Worm (Caenorhabditis elegans) whole organism, young adult: Measurements from ENCODE around the gene F32B6.4.
"Not testable (repeated sequence)": the region's sequence is repeated elsewhere in the genome, so short reads cannot be mapped to it uniquely, and the experiment has no call there.

Experiments
- B0035.1 ChIP-seq: sonication (generic microtip); optimal IDR thresholded peaks from 2 replicates; lab custom pipeline; 2016; ENCODE audit warnings: missing genetic modification characterization, mild to moderate bottlenecking, missing compliant biosample characterization, missing genotype, missing genetic modification reagents
- B0261.1 ChIP-seq: sonication (generic microtip); optimal IDR thresholded peaks from 2 replicates; lab custom pipeline; 2016; ENCODE audit warnings: mild to moderate bottlenecking, missing genetic modification characterization, moderate library complexity, missing compliant biosample characterization
- B0336.3 ChIP-seq: fragments of 200-800 bp; sonication (Bioruptor generic); IDR thresholded peaks from 2 replicates; pipeline ENCODE4 v1.3.6; 2022; ENCODE audit warnings: missing genetic modification characterization, missing compliant biosample characterization
- F22D6.2 ChIP-seq: sonication (generic microtip); optimal IDR thresholded peaks from 2 replicates; lab custom pipeline; 2016; ENCODE audit warnings: mild to moderate bottlenecking, missing genetic modification characterization, missing compliant biosample characterization
- F23B12.7 ChIP-seq: sonication (generic microtip); optimal IDR thresholded peaks from 2 replicates; lab custom pipeline; 2017; ENCODE audit warnings: missing genetic modification characterization, mild to moderate bottlenecking, missing compliant biosample characterization, antibody characterized with exemption, moderate library complexity; ENCODE audit not compliant: insufficient read depth
- F49E8.2 ChIP-seq: sonication (generic microtip); optimal IDR thresholded peaks from 3 replicates; lab custom pipeline; 2017; ENCODE audit warnings: missing genetic modification characterization, mild to moderate bottlenecking, missing compliant biosample characterization, antibody characterized with exemption, moderate library complexity; ENCODE audit not compliant: insufficient read depth
- F57C9.4 ChIP-seq: sonication (generic microtip); optimal IDR thresholded peaks from 2 replicates; lab custom pipeline; 2017; ENCODE audit warnings: mild to moderate bottlenecking, missing genetic modification characterization, missing compliant biosample characterization
- K11D2.4 ChIP-seq: fragments of 200-800 bp; sonication (Bioruptor generic); IDR thresholded peaks from 2 replicates; pipeline ENCODE4 v1.3.6; 2022; ENCODE audit warnings: missing genetic modification reagents, missing genetic modification characterization, missing compliant biosample characterization
- K12H6.12 ChIP-seq: fragments of 200-800 bp; sonication (Bioruptor generic); optimal IDR thresholded peaks from 2 replicates; lab custom pipeline; 2018; ENCODE audit warnings: mild to moderate bottlenecking, missing genetic modification characterization, missing compliant biosample characterization
- T07F8.4 ChIP-seq: sonication (generic microtip); optimal IDR thresholded peaks from 2 replicates; lab custom pipeline; 2016; ENCODE audit warnings: mild to moderate bottlenecking, missing genetic modification characterization, moderate library complexity, missing compliant biosample characterization
- Y53G8AR.9 ChIP-seq: fragments of 200-800 bp; sonication (Bioruptor generic); conservative IDR thresholded peaks from 2 replicates; pipeline ENCODE4 v1.3.6; 2022; ENCODE audit warnings: missing genetic modification reagents, missing genetic modification characterization, missing compliant biosample characterization
- Y56A3A.18 ChIP-seq: fragments of 200-800 bp; sonication (Bioruptor generic); IDR thresholded peaks from 2 replicates; pipeline ENCODE4 v1.3.6; 2022; ENCODE audit warnings: missing genetic modification reagents, missing genetic modification characterization, missing compliant biosample characterization
- Y67H2A.10 ChIP-seq: fragments of 200-800 bp; sonication (Bioruptor generic); conservative IDR thresholded peaks from 2 replicates; pipeline ENCODE4 v1.3.6; 2022; ENCODE audit warnings: missing genetic modification reagents, missing genetic modification characterization, missing compliant biosample characterization
- Y95B8A.8 ChIP-seq: fragments of 200-800 bp; sonication (Bioruptor generic); IDR thresholded peaks from 2 replicates; pipeline ENCODE4 v1.3.6; 2022; ENCODE audit warnings: missing genetic modification reagents, missing genetic modification characterization, missing compliant biosample characterization
- akir-1 ChIP-seq: fragments of 200-800 bp; sonication (Bioruptor generic); optimal IDR thresholded peaks from 2 replicates; lab custom pipeline; 2018; ENCODE audit warnings: mild to moderate bottlenecking, missing genetic modification characterization, moderate library complexity, missing compliant biosample characterization
- ceh-100 ChIP-seq: fragments of 200-800 bp; sonication (Bioruptor generic); IDR thresholded peaks from 2 replicates; pipeline ENCODE4 v1.3.6; 2022; ENCODE audit warnings: missing genetic modification reagents, missing genetic modification characterization, missing compliant biosample characterization
- ceh-91 ChIP-seq: fragments of 200-800 bp; sonication (Bioruptor generic); IDR thresholded peaks from 2 replicates; pipeline ENCODE4 v1.3.6; 2022; ENCODE audit warnings: missing genetic modification reagents, missing genetic modification characterization, missing compliant biosample characterization
- dpl-1 ChIP-seq: fragments of 150-350 bp; optimal IDR thresholded peaks from 2 replicates; lab custom pipeline; 2014; ENCODE audit warnings: missing biosample characterization, missing genetic modification reagents, missing genetic modification characterization
- efl-1 ChIP-seq: fragments of 150-350 bp; optimal IDR thresholded peaks from 2 replicates; lab custom pipeline; 2014; ENCODE audit warnings: missing biosample characterization, missing genetic modification reagents, missing genetic modification characterization
- hmg-1.2 ChIP-seq: fragments of 200-800 bp; sonication (Bioruptor generic); IDR thresholded peaks from 2 replicates; pipeline ENCODE4 v1.3.6; 2022; ENCODE audit warnings: missing genetic modification reagents, missing genetic modification characterization, missing compliant biosample characterization
- hsf-1 ChIP-seq: fragments of 200-800 bp; sonication (Bioruptor generic); IDR thresholded peaks from 2 replicates; pipeline ENCODE4 v1.3.6; 2022; ENCODE audit warnings: missing genetic modification reagents, missing genetic modification characterization, missing compliant biosample characterization
- lag-1 ChIP-seq: fragments of 200-800 bp; sonication (Bioruptor generic); IDR thresholded peaks from 2 replicates; pipeline ENCODE4 v1.3.6; 2022; ENCODE audit warnings: missing genetic modification reagents, missing genetic modification characterization, missing compliant biosample characterization
- lin-26 ChIP-seq: fragments of 200-800 bp; sonication (Bioruptor generic); IDR thresholded peaks from 2 replicates; pipeline ENCODE4 v1.3.6; 2022; ENCODE audit warnings: missing genetic modification reagents, missing genetic modification characterization, missing compliant biosample characterization
- lir-1 ChIP-seq: fragments of 200-800 bp; sonication (Bioruptor generic); conservative IDR thresholded peaks from 2 replicates; pipeline ENCODE4 v1.3.6; 2022; ENCODE audit warnings: missing genetic modification reagents, missing genetic modification characterization, missing compliant biosample characterization
- lsl-1 ChIP-seq: fragments of 200-800 bp; sonication (Bioruptor generic); optimal IDR thresholded peaks from 2 replicates; lab custom pipeline; 2018; ENCODE audit warnings: mild to moderate bottlenecking, missing genetic modification characterization, moderate library complexity, missing compliant biosample characterization
- madf-6 ChIP-seq: fragments of 200-800 bp; sonication (Bioruptor generic); IDR thresholded peaks from 2 replicates; pipeline ENCODE4 v1.3.6; 2022; ENCODE audit warnings: missing genetic modification reagents, missing genetic modification characterization, missing compliant biosample characterization
- madf-8 ChIP-seq: fragments of 200-800 bp; sonication (Bioruptor generic); conservative IDR thresholded peaks from 2 replicates; pipeline ENCODE4 v1.3.6; 2022; ENCODE audit warnings: missing genetic modification reagents, missing genetic modification characterization, missing compliant biosample characterization
- mcd-1 ChIP-seq: fragments of 200-800 bp; sonication (Bioruptor generic); IDR thresholded peaks from 2 replicates; pipeline ENCODE4 v1.3.6; 2022; ENCODE audit warnings: missing genetic modification reagents, missing genetic modification characterization, missing compliant biosample characterization
- nhr-120 ChIP-seq: fragments of 200-800 bp; sonication (Bioruptor generic); IDR thresholded peaks from 2 replicates; pipeline ENCODE4 v1.3.6; 2022; ENCODE audit warnings: missing genetic modification characterization, missing compliant biosample characterization
- nhr-80 ChIP-seq: sonication (generic microtip); optimal IDR thresholded peaks from 2 replicates; lab custom pipeline; 2016; ENCODE audit warnings: missing genetic modification characterization, missing compliant biosample characterization
- nhr-90 ChIP-seq: sonication (generic microtip); optimal IDR thresholded peaks from 2 replicates; lab custom pipeline; 2016; ENCODE audit warnings: missing genotype, mild to moderate bottlenecking, missing genetic modification characterization, missing compliant biosample characterization
- pha-4 ChIP-seq: fragments of 150-350 bp; sonication (generic microtip); optimal IDR thresholded peaks from 2 replicates; lab custom pipeline; 2014; ENCODE audit warnings: missing biosample characterization, missing genetic modification reagents, missing genetic modification characterization
- rec-8 ChIP-seq, 2 experiments: sonication (generic microtip); optimal IDR thresholded peaks; 2 replicates each; lab custom pipeline; 2016; ENCODE audit warnings: mild to moderate bottlenecking in 2 of 2, missing genetic modification characterization in 2 of 2, missing genetic modification reagents in 2 of 2, missing genotype in 2 of 2, missing biosample characterization in 1 of 2, missing compliant biosample characterization in 1 of 2, moderate library complexity in 1 of 2
- snpc-3.4 ChIP-seq: sonication (generic microtip); optimal IDR thresholded peaks from 2 replicates; lab custom pipeline; 2017; ENCODE audit warnings: missing genetic modification characterization, mild to moderate bottlenecking, missing compliant biosample characterization, antibody characterized with exemption, moderate library complexity, missing genotype, missing genetic modification reagents
- snpc-4 ChIP-seq, 5 experiments: fragments of 150-350 bp in 1 of 5; sonication (generic microtip) in 4 of 5; optimal IDR thresholded peaks; 2 replicates each; lab custom pipeline; 2014 to 2018; ENCODE audit warnings: missing genetic modification characterization in 5 of 5, missing biosample characterization in 3 of 5, antibody characterized with exemption in 2 of 5, mild to moderate bottlenecking in 2 of 5, missing compliant biosample characterization in 2 of 5, missing genotype in 2 of 5, moderate library complexity in 2 of 5, missing genetic modification reagents in 1 of 5
- unc-130 ChIP-seq: sonication (generic microtip); optimal IDR thresholded peaks from 2 replicates; lab custom pipeline; 2016; ENCODE audit warnings: missing genetic modification reagents, missing genetic modification characterization, missing compliant biosample characterization
- zim-3 ChIP-seq: sonication (generic microtip); optimal IDR thresholded peaks from 2 replicates; lab custom pipeline; 2017; ENCODE audit warnings: mild to moderate bottlenecking, missing genetic modification characterization, moderate library complexity, missing compliant biosample characterization
- ztf-18 ChIP-seq: sonication (generic microtip); optimal IDR thresholded peaks from 2 replicates; lab custom pipeline; 2016; ENCODE audit warnings: missing genotype, mild to moderate bottlenecking, missing genetic modification characterization, missing compliant biosample characterization
- ztf-25 ChIP-seq: fragments of 200-800 bp; sonication (Bioruptor generic); IDR thresholded peaks from 2 replicates; pipeline ENCODE4 v1.3.6; 2022; ENCODE audit warnings: missing genetic modification reagents, missing genetic modification characterization, missing compliant biosample characterization
- ztf-28 ChIP-seq: fragments of 200-800 bp; sonication (Bioruptor generic); IDR thresholded peaks from 2 replicates; pipeline ENCODE4 v1.3.6; 2022; ENCODE audit warnings: missing genetic modification reagents, missing genetic modification characterization, missing compliant biosample characterization
- ztf-6 ChIP-seq: fragments of 200-800 bp; sonication (Bioruptor generic); IDR thresholded peaks from 2 replicates; pipeline ENCODE4 v1.3.6; 2022; ENCODE audit warnings: missing genetic modification reagents, missing genetic modification characterization, missing compliant biosample characterization

F32B6.4 gene

ce11 chrIV:9894331-9894730, 2.5 kb upstream of the F32B6.4 start, which contains the start of gene msp-77:
msp-77 (plus strand) TSS chrIV:9894631.
- not testable (repeated sequence) for TF ChIP-seq efl-1; Y56A3A.18 (GFP tag; lab: Robert Waterston, UW); madf-8 (GFP tag; lab: Robert Waterston, UW)

DNA sequence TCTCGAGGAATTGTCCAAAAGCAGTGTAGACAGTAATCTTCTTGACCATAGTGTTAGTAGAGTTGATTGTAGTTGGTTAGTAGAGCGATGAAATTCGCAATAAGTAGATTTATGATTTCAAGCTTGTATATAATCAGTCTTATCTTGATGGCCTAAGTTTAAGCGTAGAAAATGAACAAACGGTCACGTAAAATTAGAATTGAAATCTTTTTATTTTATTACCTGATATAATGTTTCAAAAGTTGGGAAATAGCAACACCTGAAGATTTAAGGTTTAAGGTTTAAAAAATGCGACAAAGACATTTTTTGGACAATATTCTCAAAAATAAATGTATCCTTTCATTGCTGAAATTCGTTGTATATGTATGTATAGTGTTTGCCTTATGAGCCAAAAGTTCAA, 1.8 kb upstream of the F32B6.4 start, which contains the start of gene sss-1:
Gene sss-1 (minus strand): TSS at position 101 of the 400 bp plus-strand sequence.
- TF ChIP-seq B0336.3 (GFP tag; lab: Robert Waterston, UW); snpc-4 (GFP tag; optimal IDR thresholded peaks at IDR 0.05; lab: Kevin White, UChicago); snpc-4 (tag; optimal IDR thresholded peaks at IDR 0.05; lab: Kevin White, UChicago); K11D2.4 (GFP tag; lab: Robert Waterston, UW): not testable (repeated sequence)

DNA sequence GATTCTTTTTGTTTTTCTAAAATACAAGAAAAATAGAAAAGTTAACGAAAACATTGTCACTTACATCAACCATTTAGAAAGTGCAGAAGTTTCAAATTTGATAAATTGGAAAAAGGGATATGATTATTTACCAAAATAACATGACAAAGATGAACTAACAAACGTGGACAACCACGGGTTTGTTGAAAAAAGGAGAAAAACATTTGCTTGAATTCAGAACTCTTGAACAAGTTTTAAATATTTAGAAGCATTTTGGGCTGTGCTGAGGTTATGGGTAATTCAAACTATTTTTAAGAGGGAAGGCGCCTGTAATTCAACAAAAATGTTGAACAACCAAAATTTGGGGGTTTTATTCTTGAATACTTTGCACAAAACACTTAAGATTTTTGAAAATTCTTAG, 2.0 kb downstream of the F32B6.4 start, which contains the start of gene ttbk-3:
Gene ttbk-3 (minus strand): TSS at position 101 of the 400 bp plus-strand sequence.
- TF ChIP-seq pha-4 (tag; lab: Kevin White, UChicago) (no peak), F57C9.4 (no peak)

- TF ChIP-seq K12H6.12 (tag; lab: Kevin White, UChicago): no peak
- TF ChIP-seq snpc-4 (GFP tag; optimal IDR thresholded peaks at IDR 0.05; lab: Kevin White, UChicago): no peak
- peak in 2 of 4 experiments; percentile 35 to 44 for TF ChIP-seq snpc-4 (tag; optimal IDR thresholded peaks at IDR 0.05; lab: Kevin White, UChicago)
- no peak for TF ChIP-seq ztf-18
- TF ChIP-seq madf-8 (GFP tag; lab: Robert Waterston, UW): no peak
- peak; percentile 77; the same call in 1 of the 2 replicates for TF ChIP-seq hmg-1.2
- TF ChIP-seq snpc-3.4: peak; percentile 8
- TF ChIP-seq lin-26 (GFP tag; lab: Robert Waterston, UW): no peak
- no peak for TF ChIP-seq akir-1
- peak; percentile 63 for TF ChIP-seq F23B12.7 (tag; lab: Kevin White, UChicago)
- no peak for TF ChIP-seq K11D2.4 (GFP tag; lab: Robert Waterston, UW)
- TF ChIP-seq nhr-90 (tag; lab: Kevin White, UChicago): no peak
- no peak for TF ChIP-seq zim-3
- no peak for TF ChIP-seq ztf-28
- no peak for TF ChIP-seq lag-1 (GFP tag; lab: Robert Waterston, UW)
- TF ChIP-seq Y67H2A.10 (GFP tag; lab: Robert Waterston, UW): no peak
- TF ChIP-seq dpl-1 (GFP tag; lab: Kevin White, UChicago): peak; percentile 20
- no peak for TF ChIP-seq lir-1
- TF ChIP-seq Y95B8A.8: no peak
- no peak for TF ChIP-seq B0261.1 (tag; lab: Kevin White, UChicago)
- peak; percentile 2 for TF ChIP-seq unc-130 (GFP tag; lab: Kevin White, UChicago)
- no peak for TF ChIP-seq rec-8 (tag; optimal IDR thresholded peaks at IDR 0.05; lab: Kevin White, UChicago)
- TF ChIP-seq nhr-80 (tag; lab: Kevin White, UChicago): peak; percentile 33
- no peak for TF ChIP-seq ceh-100 (GFP tag; lab: Robert Waterston, UW)
- TF ChIP-seq F22D6.2: no peak
- peak; percentile 89 for TF ChIP-seq mcd-1 (GFP tag; lab: Robert Waterston, UW)
- TF ChIP-seq Y53G8AR.9 (GFP tag; lab: Robert Waterston, UW): no peak
- TF ChIP-seq B0035.1 (tag; lab: Kevin White, UChicago): no peak
- no peak for TF ChIP-seq ceh-91 (GFP tag; lab: Robert Waterston, UW)
- peak; percentile 23; the same call in 1 of the 2 replicates for TF ChIP-seq madf-6 (GFP tag; lab: Robert Waterston, UW)
- peak; percentile 12 for TF ChIP-seq F49E8.2 (tag; lab: Kevin White, UChicago)
- no peak for TF ChIP-seq T07F8.4 (tag; lab: Kevin White, UChicago)
- TF ChIP-seq lsl-1 (GFP tag; lab: Kevin White, UChicago): peak; percentile 40
- TF ChIP-seq ztf-6 (GFP tag; lab: Robert Waterston, UW): no peak
- TF ChIP-seq ztf-25: no peak
- TF ChIP-seq nhr-120: no peak
- no peak for TF ChIP-seq hsf-1 (GFP tag; lab: Robert Waterston, UW)
Observed at ce11 chrIV:9884257-9884656, 7.6 kb downstream of the F32B6.4 start, which contains the start of the genes prp-18 and mccc-1. prp-18 (minus strand) TSS chrIV:9884383. mccc-1 (plus strand) TSS chrIV:9884570.
